Fruit fly (Drosophila melanogaster): Measurements from ENCODE around the gene CG8086.
A peak's percentile ranks its signal among the peaks of the same experiment; 100 is the strongest.

CG8086 gene

DNA sequence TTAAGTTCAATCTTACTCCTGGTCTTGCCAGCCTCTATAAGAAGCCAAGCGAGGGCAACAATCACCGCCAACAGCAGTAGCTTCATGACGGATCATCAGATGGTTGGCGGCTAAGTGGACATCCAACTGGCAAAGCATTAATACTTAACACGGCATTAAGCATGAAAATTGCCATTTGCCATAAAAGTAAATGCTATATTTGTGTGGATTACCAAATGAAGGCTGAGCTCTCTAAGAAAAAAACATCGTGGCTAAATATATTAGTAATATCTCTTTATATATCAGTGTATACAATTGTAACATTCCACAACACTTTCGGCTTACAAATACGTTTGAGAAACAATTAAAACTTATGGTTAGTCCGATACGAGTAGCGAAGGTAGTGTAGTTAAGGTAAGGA, 13.4 kb downstream of the CG8086 start, which contains the start of gene CG43057:
Gene CG43057 (minus strand): TSS at position 101 of the 400 bp plus-strand sequence.
- no peak for TF ChIP-seq gsb (GFP tag; IDR thresholded peaks at IDR 0.05)
- no peak for TF ChIP-seq gro (GFP tag; optimal IDR thresholded peaks at IDR 0.05)
- TF ChIP-seq CG6654 (GFP tag; optimal IDR thresholded peaks at IDR 0.05) = no peak
- TF ChIP-seq CG8359 (GFP tag; optimal IDR thresholded peaks at IDR 0.05; ENCODE audit: borderline replicate concordance) = no peak
- no peak for TF ChIP-seq Nf-YB (GFP tag; optimal IDR thresholded peaks at IDR 0.05)
- no peak for TF ChIP-seq repo (GFP tag; optimal IDR thresholded peaks at IDR 0.05)
- TF ChIP-seq Med (GFP tag) = no peak
- TF ChIP-seq mirr (GFP tag; optimal IDR thresholded peaks at IDR 0.05) = no peak
- no peak for TF ChIP-seq Ravus (GFP tag; IDR thresholded peaks at IDR 0.05)
- TF ChIP-seq sqz (GFP tag; optimal IDR thresholded peaks at IDR 0.05) = no peak
- TF ChIP-seq Meics (GFP tag; optimal IDR thresholded peaks at IDR 0.05) = no peak
- TF ChIP-seq unpg (GFP tag; optimal IDR thresholded peaks at IDR 0.05) = no peak
- no peak for TF ChIP-seq yki (optimal IDR thresholded peaks at IDR 0.05)
- no peak for TF ChIP-seq Dad (GFP tag; optimal IDR thresholded peaks at IDR 0.05)
- TF ChIP-seq CG30020 (tag; optimal IDR thresholded peaks at IDR 0.05) = no peak
- no peak for TF ChIP-seq CG10431 (GFP tag; optimal IDR thresholded peaks at IDR 0.05)
- no peak for TF ChIP-seq sima (GFP tag; optimal IDR thresholded peaks at IDR 0.05)
- no peak for TF ChIP-seq Ptx1 (GFP tag; IDR thresholded peaks at IDR 0.05)

DNA sequence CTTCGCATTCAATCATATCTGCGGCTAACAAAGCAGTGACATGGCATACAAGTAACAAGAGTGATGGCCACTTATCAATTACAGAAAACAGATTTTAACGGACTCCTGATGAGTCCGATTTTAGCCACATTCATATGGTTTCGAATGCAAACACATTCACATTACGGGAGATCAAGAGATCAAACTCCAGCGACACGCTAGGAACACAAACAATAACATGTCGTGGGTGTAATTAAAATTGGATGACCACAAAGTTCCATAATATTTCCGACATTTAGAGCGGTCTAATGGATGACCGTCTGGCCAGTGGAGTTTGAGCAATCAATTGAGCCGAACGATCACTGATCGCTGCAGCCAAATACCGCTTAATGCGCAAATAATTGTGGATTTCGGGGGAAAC, 15.1 kb downstream of the CG8086 start, which contains the start of gene CG14277:
Gene CG14277 (plus strand): TSS at position 301 of the 400 bp plus-strand sequence.
- TF ChIP-seq cg (GFP tag; optimal IDR thresholded peaks at IDR 0.05) (no peak), BtbVII (GFP tag; optimal IDR thresholded peaks at IDR 0.05) (no peak), CG7556 (GFP tag; optimal IDR thresholded peaks at IDR 0.05) (no peak), HLHmδ (GFP tag; optimal IDR thresholded peaks at IDR 0.05) (no peak), CG18011 (GFP tag; optimal IDR thresholded peaks at IDR 0.05) (no peak)

DNA sequence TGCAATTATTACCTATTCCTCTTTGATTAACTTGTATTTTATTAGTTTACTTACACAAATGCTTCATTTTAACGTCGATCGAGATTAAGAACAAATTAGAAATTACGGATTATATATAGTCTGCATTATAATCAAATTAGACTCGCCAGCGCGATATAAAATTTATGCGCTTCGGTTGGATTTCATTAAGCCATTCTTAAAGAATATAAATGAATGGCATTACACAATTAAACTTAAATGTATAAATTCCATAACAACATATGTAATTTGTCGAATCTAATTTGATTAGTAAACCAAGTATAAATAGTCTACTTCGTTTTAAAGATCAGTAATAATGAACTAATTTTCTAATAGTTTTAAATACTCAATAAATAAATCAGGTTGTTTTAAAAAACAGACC, 15.6 kb downstream of the CG8086 start, which contains the start of gene Spn28F:
Gene Spn28F (minus strand): TSS at position 101 of the 400 bp plus-strand sequence.
- TF ChIP-seq twi (tag; optimal IDR thresholded peaks at IDR 0.05) (no peak), slbo (GFP tag; IDR thresholded peaks at IDR 0.05) (no peak), lola (GFP tag; optimal IDR thresholded peaks at IDR 0.05) (no peak), Opbp (GFP tag; IDR thresholded peaks at IDR 0.05; ENCODE audit: partially characterized antibody) (no peak), sisA (GFP tag; IDR thresholded peaks at IDR 0.05) (no peak), CG3995 (GFP tag; optimal IDR thresholded peaks at IDR 0.05) (no peak), CG10959 (GFP tag; IDR thresholded peaks at IDR 0.05) (no peak), ERR (GFP tag; optimal IDR thresholded peaks at IDR 0.05) (no peak), E2f1 (GFP tag; IDR thresholded peaks at IDR 0.05) (no peak)

DNA sequence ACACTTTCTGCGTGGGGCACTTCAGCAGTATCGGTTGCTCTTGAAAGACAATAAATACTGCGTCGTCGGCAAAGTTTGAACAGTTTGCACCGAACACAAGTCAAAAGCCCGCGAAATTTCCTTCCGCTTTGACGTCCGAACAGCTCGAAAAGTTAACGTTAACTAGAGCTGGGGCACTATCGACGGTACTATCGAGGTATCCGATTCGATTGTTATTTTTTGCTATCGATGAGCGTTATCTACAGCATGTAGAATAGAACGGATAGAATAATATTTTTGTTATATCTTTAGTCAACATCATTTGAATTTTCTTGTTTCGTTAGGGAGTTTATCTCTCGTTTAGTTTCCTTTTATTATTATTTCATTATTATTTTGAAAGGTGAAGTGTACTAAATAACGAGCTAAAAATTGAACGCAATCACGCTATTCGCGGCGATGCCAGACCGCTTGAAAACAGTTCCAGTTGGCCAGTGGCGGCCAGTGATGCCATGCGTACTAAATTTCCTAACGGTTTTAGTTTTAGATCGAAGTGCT, 17.5 kb downstream of the CG8086 start, which contains the start of gene Pvr:
Gene Pvr (minus strand): TSS at position 167 of the 534 bp plus-strand sequence.
- TF ChIP-seq Dbx (GFP tag; IDR thresholded peaks at IDR 0.05) (peak; percentile 22; the same call in 1 of the 3 replicates), CG2202 (tag; optimal IDR thresholded peaks at IDR 0.05) (no peak), CG6272 (GFP tag; IDR thresholded peaks at IDR 0.05) (no peak), CG3995 (GFP tag; optimal IDR thresholded peaks at IDR 0.05) (peak; percentile 93), ERR (GFP tag; optimal IDR thresholded peaks at IDR 0.05) (no peak), Ssrp (tag; optimal IDR thresholded peaks at IDR 0.05) (no peak), CG6791 (GFP tag; IDR thresholded peaks at IDR 0.05; ENCODE audit: partially characterized antibody) (peak; percentile 95), tin (GFP tag; optimal IDR thresholded peaks at IDR 0.05) (no peak), bbx (GFP tag; IDR thresholded peaks at IDR 0.05; ENCODE audit: partially characterized antibody) (peak; percentile 97), CG11504 (tag; optimal IDR thresholded peaks at IDR 0.05) (no peak), HLH4C (GFP tag; IDR thresholded peaks at IDR 0.05; ENCODE audit: partially characterized antibody) (peak; percentile 97), vnd (GFP tag; IDR thresholded peaks at IDR 0.05; ENCODE audit: partially characterized antibody) (peak; percentile 89), ken (GFP tag; IDR thresholded peaks at IDR 0.05) (0 out of 3 replicates have a peak, but pooled peaks have one; percentile 8), Jarid2 (GFP tag; optimal IDR thresholded peaks at IDR 0.05) (peak; percentile 88), pnt (GFP tag; optimal IDR thresholded peaks at IDR 0.05) (no peak), pan (optimal IDR thresholded peaks at IDR 0.05) (no peak), pan (GFP tag; optimal IDR thresholded peaks at IDR 0.05 in 1 of 2, IDR thresholded peaks at IDR 0.05 in 1 of 2) (no peak)

Data from whole organism, embryonic.